Worm (Caenorhabditis elegans) whole organism, L4 larva: Measurements from ENCODE around the gene F22D3.4.

Experiments
- F10B5.3 ChIP-seq: sonication (generic microtip); optimal IDR thresholded peaks from 2 replicates; lab custom pipeline; 2016; ENCODE audit warnings: mild to moderate bottlenecking, missing genetic modification characterization, missing compliant biosample characterization
- F26F4.8 ChIP-seq: fragments of 200-800 bp; sonication (Bioruptor generic); conservative IDR thresholded peaks from 2 replicates; pipeline ENCODE4 v1.3.6; 2022; ENCODE audit warnings: missing genetic modification characterization, missing compliant biosample characterization
- F49E8.2 ChIP-seq: sonication (generic microtip); optimal IDR thresholded peaks from 2 replicates; lab custom pipeline; 2016; ENCODE audit warnings: missing compliant biosample characterization, mild to moderate bottlenecking, missing genetic modification characterization, borderline replicate concordance
- T20F7.1 ChIP-seq: fragments of 200-800 bp; sonication (Bioruptor generic); optimal IDR thresholded peaks from 2 replicates; lab custom pipeline; 2018; ENCODE audit warnings: mild to moderate bottlenecking, missing genetic modification characterization, missing compliant biosample characterization
- Y105C5A.15 ChIP-seq: fragments of 200-800 bp; sonication (Bioruptor generic); IDR thresholded peaks from 2 replicates; pipeline ENCODE4 v1.3.6; 2022; ENCODE audit warnings: missing genetic modification characterization, missing compliant biosample characterization
- Y48G9A.11 ChIP-seq: fragments of 200-800 bp; sonication (Bioruptor generic); IDR thresholded peaks from 2 replicates; pipeline ENCODE4 v1.3.6; 2022; ENCODE audit warnings: missing genetic modification reagents, missing genetic modification characterization, missing compliant biosample characterization
- ZK337.2 ChIP-seq: fragments of 200-800 bp; sonication (Bioruptor generic); IDR thresholded peaks from 2 replicates; pipeline ENCODE4 v1.3.6; 2022; ENCODE audit warnings: missing genetic modification reagents, missing genetic modification characterization, missing compliant biosample characterization
- ceh-28 ChIP-seq: fragments of 150-350 bp; optimal IDR thresholded peaks from 2 replicates; lab custom pipeline; 2014; ENCODE audit warnings: missing biosample characterization, missing genetic modification reagents, missing genetic modification characterization
- ceh-32 ChIP-seq: sonication (generic microtip); optimal IDR thresholded peaks from 2 replicates; lab custom pipeline; 2016; ENCODE audit warnings: mild to moderate bottlenecking, missing genetic modification characterization, missing compliant biosample characterization; ENCODE audit not compliant: poor library complexity
- ceh-62 ChIP-seq: sonication (generic microtip); optimal IDR thresholded peaks from 2 replicates; lab custom pipeline; 2017; ENCODE audit warnings: missing biosample characterization, missing genetic modification characterization
- cey-2 ChIP-seq: sonication (generic microtip); optimal IDR thresholded peaks from 3 replicates; lab custom pipeline; 2017; ENCODE audit warnings: missing genetic modification characterization, mild to moderate bottlenecking, missing compliant biosample characterization, antibody characterized with exemption, borderline replicate concordance; ENCODE audit not compliant: insufficient read depth
- daf-12 ChIP-seq: fragments of 150-350 bp; optimal IDR thresholded peaks from 2 replicates; lab custom pipeline; 2014; ENCODE audit warnings: missing biosample characterization, missing genetic modification reagents, missing genetic modification characterization
- dmd-8 ChIP-seq: fragments of 200-800 bp; sonication (Bioruptor generic); IDR thresholded peaks from 2 replicates; pipeline ENCODE4 v1.3.6; 2022; ENCODE audit warnings: missing genetic modification characterization, missing compliant biosample characterization
- egl-27 ChIP-seq: sonication (generic microtip); optimal IDR thresholded peaks from 3 replicates; lab custom pipeline; 2017; ENCODE audit warnings: missing biosample characterization, missing genetic modification reagents, missing genetic modification characterization
- egl-43 ChIP-seq: fragments of 200-800 bp; sonication (Bioruptor generic); IDR thresholded peaks from 2 replicates; pipeline ENCODE4 v1.3.6; 2022; ENCODE audit warnings: missing genetic modification reagents, missing genetic modification characterization, missing compliant biosample characterization
- fkh-10 ChIP-seq: fragments of 150-350 bp; optimal IDR thresholded peaks from 2 replicates; lab custom pipeline; 2014; ENCODE audit warnings: missing biosample characterization, missing genetic modification reagents, missing genetic modification characterization
- fos-1 ChIP-seq: fragments of 150-350 bp; optimal IDR thresholded peaks from 2 replicates; lab custom pipeline; 2014; ENCODE audit warnings: missing biosample characterization, missing genetic modification characterization
- gei-8 ChIP-seq: fragments of 200-800 bp; sonication (Bioruptor generic); optimal IDR thresholded peaks from 2 replicates; lab custom pipeline; 2018; ENCODE audit warnings: mild to moderate bottlenecking, missing genetic modification characterization, missing compliant biosample characterization
- hif-1 ChIP-seq, 2 experiments: sonication (generic microtip); optimal IDR thresholded peaks; 2 replicates each; lab custom pipeline; 2016 to 2017; ENCODE audit warnings: missing compliant biosample characterization in 2 of 2, missing genetic modification characterization in 2 of 2, missing genetic modification reagents in 2 of 2, missing genotype in 2 of 2, mild to moderate bottlenecking in 1 of 2
- jun-1 ChIP-seq: fragments of 150-350 bp; optimal IDR thresholded peaks from 2 replicates; lab custom pipeline; 2014; ENCODE audit warnings: missing biosample characterization, missing genetic modification reagents, missing genetic modification characterization
- lin-1 ChIP-seq: fragments of 200-800 bp; sonication (Bioruptor generic); IDR thresholded peaks from 2 replicates; pipeline ENCODE4 v1.3.6; 2022; ENCODE audit warnings: missing genetic modification reagents, missing genetic modification characterization, missing compliant biosample characterization
- lin-15B ChIP-seq: fragments of 150-350 bp; sonication (generic microtip); optimal IDR thresholded peaks from 3 replicates; lab custom pipeline; 2014; ENCODE audit warnings: missing biosample characterization, missing genetic modification characterization
- lir-3 ChIP-seq: sonication (generic microtip); optimal IDR thresholded peaks from 2 replicates; lab custom pipeline; 2016; ENCODE audit warnings: mild to moderate bottlenecking, missing genetic modification characterization, missing compliant biosample characterization
- mdt-29 ChIP-seq: fragments of 200-800 bp; sonication (Bioruptor generic); IDR thresholded peaks from 2 replicates; pipeline ENCODE4 v1.3.6; 2022; ENCODE audit warnings: missing genetic modification reagents, missing genetic modification characterization, missing compliant biosample characterization
- mes-2 ChIP-seq: sonication (generic microtip); optimal IDR thresholded peaks from 2 replicates; lab custom pipeline; 2016; ENCODE audit warnings: missing genotype, mild to moderate bottlenecking, missing genetic modification characterization, missing compliant biosample characterization; ENCODE audit not compliant: poor library complexity, severe bottlenecking
- mxl-2 ChIP-seq: fragments of 200-800 bp; sonication (Bioruptor generic); conservative IDR thresholded peaks from 2 replicates; pipeline ENCODE4 v1.3.6; 2022; ENCODE audit warnings: missing genetic modification reagents, missing genetic modification characterization, missing compliant biosample characterization
- mxl-3 ChIP-seq: fragments of 200-800 bp; sonication (Bioruptor generic); optimal IDR thresholded peaks from 2 replicates; lab custom pipeline; 2018; ENCODE audit warnings: mild to moderate bottlenecking, missing genetic modification characterization, missing compliant biosample characterization
- nhr-102 ChIP-seq: sonication (generic microtip); optimal IDR thresholded peaks from 2 replicates; lab custom pipeline; 2016; ENCODE audit warnings: mild to moderate bottlenecking, missing genetic modification characterization, moderate library complexity, missing compliant biosample characterization
- nhr-237 ChIP-seq: sonication (generic microtip); optimal IDR thresholded peaks from 2 replicates; lab custom pipeline; 2017; ENCODE audit warnings: missing biosample characterization, missing genetic modification characterization
- nhr-41 ChIP-seq: fragments of 200-800 bp; sonication (Bioruptor generic); IDR thresholded peaks from 2 replicates; pipeline ENCODE4 v1.3.6; 2022; ENCODE audit warnings: missing genetic modification reagents, missing genetic modification characterization, missing compliant biosample characterization
- nhr-76 ChIP-seq: fragments of 150-350 bp; optimal IDR thresholded peaks from 2 replicates; lab custom pipeline; 2014; ENCODE audit warnings: missing biosample characterization, missing genetic modification characterization
- php-3 ChIP-seq: fragments of 200-800 bp; sonication (Bioruptor generic); IDR thresholded peaks from 2 replicates; pipeline ENCODE4 v1.3.6; 2022; ENCODE audit warnings: missing genetic modification reagents, missing genetic modification characterization, missing compliant biosample characterization
- pqm-1 ChIP-seq: sonication (generic microtip); optimal IDR thresholded peaks from 2 replicates; lab custom pipeline; 2017; ENCODE audit warnings: missing biosample characterization, missing genetic modification characterization
- sdz-12 ChIP-seq: fragments of 200-800 bp; sonication (Bioruptor generic); optimal IDR thresholded peaks from 2 replicates; lab custom pipeline; 2018; ENCODE audit warnings: mild to moderate bottlenecking, missing genetic modification characterization, missing compliant biosample characterization
- skn-1 ChIP-seq: fragments of 150-350 bp; optimal IDR thresholded peaks from 2 replicates; lab custom pipeline; 2014; ENCODE audit warnings: missing biosample characterization, missing genetic modification characterization
- snpc-1.2 ChIP-seq: fragments of 200-800 bp; sonication (Bioruptor generic); IDR thresholded peaks from 2 replicates; pipeline ENCODE4 v1.3.6; 2022; ENCODE audit warnings: missing genetic modification reagents, missing genetic modification characterization, missing compliant biosample characterization
- snpc-4 ChIP-seq: fragments of 150-350 bp; optimal IDR thresholded peaks from 2 replicates; lab custom pipeline; 2014; ENCODE audit warnings: missing biosample characterization, missing genetic modification characterization
- spr-1 ChIP-seq: sonication (generic microtip); optimal IDR thresholded peaks from 2 replicates; lab custom pipeline; 2016; ENCODE audit warnings: mild to moderate bottlenecking, missing genetic modification characterization, missing compliant biosample characterization
- tra-1 ChIP-seq: fragments of 200-800 bp; sonication (Bioruptor generic); IDR thresholded peaks from 2 replicates; pipeline ENCODE4 v1.3.6; 2022; ENCODE audit warnings: missing genetic modification reagents, missing genetic modification characterization, missing compliant biosample characterization
- unc-39 ChIP-seq: sonication (generic microtip); optimal IDR thresholded peaks from 2 replicates; lab custom pipeline; 2017; ENCODE audit warnings: missing biosample characterization, missing genetic modification characterization
- unc-62 ChIP-seq, 3 experiments: fragments of 150-350 bp in 1 of 3; sonication (generic microtip); optimal IDR thresholded peaks in 2 of 3; peaks in 1 of 3; 1 replicate in 1 of 3; 2 replicates in 2 of 3; lab custom pipeline; 2014 to 2017; ENCODE audit warnings: missing biosample characterization in 3 of 3, missing genetic modification characterization in 3 of 3, missing genetic modification reagents in 3 of 3, missing genotype in 1 of 3
- vab-7 ChIP-seq: fragments of 200-800 bp; sonication (Bioruptor generic); IDR thresholded peaks from 2 replicates; pipeline ENCODE4 v1.3.6; 2022; ENCODE audit warnings: missing genetic modification reagents, missing genetic modification characterization, missing compliant biosample characterization
- zag-1 ChIP-seq: fragments of 150-350 bp; optimal IDR thresholded peaks from 2 replicates; lab custom pipeline; 2014; ENCODE audit warnings: missing biosample characterization, missing genetic modification characterization
- zfp-2 ChIP-seq: sonication (generic microtip); optimal IDR thresholded peaks from 2 replicates; lab custom pipeline; 2016; ENCODE audit warnings: mild to moderate bottlenecking, missing genetic modification characterization, missing compliant biosample characterization
- zip-2 ChIP-seq: fragments of 150-350 bp; optimal IDR thresholded peaks from 2 replicates; lab custom pipeline; 2014; ENCODE audit warnings: missing biosample characterization, missing genetic modification characterization
- ztf-11 ChIP-seq: fragments of 150-350 bp; optimal IDR thresholded peaks from 2 replicates; lab custom pipeline; 2014; ENCODE audit warnings: missing biosample characterization, missing genetic modification characterization

Gene F22D3.4

ce11 chrII:6951250-6951806 lies 23.9 kb upstream of the F22D3.4 start, which contains the start of the genes malt-1 and ceh-38 (continued):
- TF ChIP-seq nhr-76 (no peak), F49E8.2 (tag; lab: Kevin White, UChicago) (no peak), vab-7 (GFP tag; lab: Robert Waterston, UW) (peak; percentile 77), T20F7.1 (GFP tag; lab: Kevin White, UChicago) (peak; percentile 88), sdz-12 (GFP tag; lab: Kevin White, UChicago) (no peak), mxl-3 (GFP tag; lab: Kevin White, UChicago) (peak; percentile 93), mes-2 (tag; lab: Kevin White, UChicago) (peak; percentile 95), F26F4.8 (GFP tag; lab: Robert Waterston, UW) (no peak), tra-1 (GFP tag; lab: Robert Waterston, UW) (peak; percentile 66), nhr-102 (tag; lab: Kevin White, UChicago) (peak; percentile 78), zfp-2 (peak; percentile 59), mdt-29 (GFP tag; lab: Robert Waterston, UW) (0 out of 2 replicates have a peak, but pooled peaks have one; percentile 31), dmd-8 (GFP tag; lab: Robert Waterston, UW) (no peak), fos-1 (tag; lab: Kevin White, UChicago) (peak; percentile 43), hif-1 (tag; optimal IDR thresholded peaks at IDR 0.05; lab: Kevin White, UChicago) (peak; percentile 35 to 84), snpc-1.2 (no peak), lir-3 (tag; lab: Kevin White, UChicago) (no peak), daf-12 (tag; lab: Kevin White, UChicago) (no peak), Y48G9A.11 (GFP tag; lab: Robert Waterston, UW) (no peak), unc-39 (tag; lab: Kevin White, UChicago) (no peak), pqm-1 (tag; lab: Kevin White, UChicago) (peak; percentile 44)
- TF ChIP-seq, all 104 proteins: peak for 68

ce11 chrII:6943299-6944051 lies 16.1 kb upstream of the F22D3.4 start:
- TF ChIP-seq zip-2 (tag; lab: Kevin White, UChicago) (no peak), egl-43 (peak; percentile 78), ztf-11 (tag; lab: Kevin White, UChicago) (no peak), fkh-10 (GFP tag; lab: Kevin White, UChicago) (no peak), jun-1 (tag; lab: Kevin White, UChicago) (no peak), zag-1 (tag; lab: Kevin White, UChicago) (no peak), php-3 (GFP tag; lab: Robert Waterston, UW) (no peak), mxl-3 (GFP tag; lab: Kevin White, UChicago) (no peak), mes-2 (tag; lab: Kevin White, UChicago) (peak; percentile 37), lin-15B (no peak), unc-39 (tag; lab: Kevin White, UChicago) (no peak), gei-8 (GFP tag; lab: Kevin White, UChicago) (no peak), ZK337.2 (GFP tag; lab: Robert Waterston, UW) (no peak), hif-1 (tag; optimal IDR thresholded peaks at IDR 0.05; lab: Kevin White, UChicago) (peak in 1 of 2 experiments; percentile 31), ceh-62 (no peak), dmd-8 (GFP tag; lab: Robert Waterston, UW) (no peak), mxl-2 (GFP tag; lab: Robert Waterston, UW) (no peak), Y105C5A.15 (GFP tag; lab: Robert Waterston, UW) (no peak), ceh-32 (no peak), nhr-41 (GFP tag; lab: Robert Waterston, UW) (no peak), snpc-4 (tag; lab: Kevin White, UChicago) (no peak), unc-62 (GFP tag; optimal IDR thresholded peaks at IDR 0.05 in 1 of 2; lab: Kevin White, UChicago) (peak in 1 of 2 experiments; percentile 33), unc-62 (tag; optimal IDR thresholded peaks at IDR 0.05; lab: Kevin White, UChicago) (no peak), F10B5.3 (tag; lab: Kevin White, UChicago) (no peak), egl-27 (tag; lab: Kevin White, UChicago) (no peak), nhr-237 (no peak), daf-12 (tag; lab: Kevin White, UChicago) (no peak), Y48G9A.11 (GFP tag; lab: Robert Waterston, UW) (no peak), spr-1 (tag; lab: Kevin White, UChicago) (peak; percentile 16), ceh-28 (tag; lab: Kevin White, UChicago) (no peak), cey-2 (tag; lab: Kevin White, UChicago) (no peak), lin-1 (no peak), skn-1 (tag; lab: Kevin White, UChicago) (no peak)
